Fruit fly (Drosophila melanogaster): Measurements from ENCODE around the gene CG5280.

dm6 chr3L:9019196-9019662 is 29.2 kb upstream of the CG5280 start, which contains the start of gene Doc2:
- no peak for TF ChIP-seq pan (optimal IDR thresholded peaks at IDR 0.05)
- TF ChIP-seq CG8478 (optimal IDR thresholded peaks at IDR 0.05): peak; percentile 30
- TF ChIP-seq EcR (GFP tag; optimal IDR thresholded peaks at IDR 0.05): no peak
- peak; percentile 24 for TF ChIP-seq Dll (optimal IDR thresholded peaks at IDR 0.05)
- TF ChIP-seq usp (GFP tag; optimal IDR thresholded peaks at IDR 0.05): no peak
- TF ChIP-seq psq (optimal IDR thresholded peaks at IDR 0.05): no peak
